Fruit fly (Drosophila melanogaster): ENCODE measurements around the gene RecQ5.

RecQ5 gene

dm6 chr3L:14672387-14673110 lies 40.7 kb upstream of the RecQ5 start, which contains the start of the genes CG43121 and ome (continued):
- TF ChIP-seq CG10431 (GFP tag; optimal IDR thresholded peaks at IDR 0.05) (no peak), Nf-YA (GFP tag; IDR thresholded peaks at IDR 0.05) (no peak), CG10979 (tag; optimal IDR thresholded peaks at IDR 0.05) (no peak), Fer3 (tag; optimal IDR thresholded peaks at IDR 0.05) (no peak), Eip74EF (GFP tag; optimal IDR thresholded peaks at IDR 0.05) (peak in 1 of 2 experiments; percentile 26), da (GFP tag; optimal IDR thresholded peaks at IDR 0.05) (no peak), nmo (GFP tag; optimal IDR thresholded peaks at IDR 0.05) (no peak), CG11093 (GFP tag; IDR thresholded peaks at IDR 0.05) (no peak), CG2712 (tag; optimal IDR thresholded peaks at IDR 0.05) (no peak), CG30020 (tag; optimal IDR thresholded peaks at IDR 0.05) (no peak), CG5180 (GFP tag; optimal IDR thresholded peaks at IDR 0.05) (peak; percentile 18), D (optimal IDR thresholded peaks at IDR 0.05) (no peak), D (GFP tag; optimal IDR thresholded peaks at IDR 0.05) (no peak), CG7839 (tag; optimal IDR thresholded peaks at IDR 0.05) (peak; percentile 28), BtbVII (GFP tag; optimal IDR thresholded peaks at IDR 0.05) (peak; percentile 40), CG18764 (GFP tag; optimal IDR thresholded peaks at IDR 0.05) (no peak), CG7963 (GFP tag; IDR thresholded peaks at IDR 0.05; ENCODE audit: partially characterized antibody) (no peak), NFAT (GFP tag; IDR thresholded peaks at IDR 0.05) (no peak), Max (GFP tag; optimal IDR thresholded peaks at IDR 0.05) (no peak), gcm2 (GFP tag; optimal IDR thresholded peaks at IDR 0.05) (no peak), luna (GFP tag; optimal IDR thresholded peaks at IDR 0.05) (no peak), HHEX (GFP tag; optimal IDR thresholded peaks at IDR 0.05) (peak; percentile 19), prd (optimal IDR thresholded peaks at IDR 0.05) (no peak), prd (GFP tag; IDR thresholded peaks at IDR 0.05) (no peak), Kr (GFP tag; optimal IDR thresholded peaks at IDR 0.05) (no peak), ash1 (GFP tag; optimal IDR thresholded peaks at IDR 0.05) (no peak), CG4707 (GFP tag; optimal IDR thresholded peaks at IDR 0.05) (no peak), Tbp (GFP tag; optimal IDR thresholded peaks at IDR 0.05) (no peak), ato (GFP tag; IDR thresholded peaks at IDR 0.05; ENCODE audit: partially characterized antibody) (no peak), CG13424 (tag; optimal IDR thresholded peaks at IDR 0.05) (peak; percentile 21), sob (GFP tag; IDR thresholded peaks at IDR 0.05) (peak; percentile 62), ssp (GFP tag; IDR thresholded peaks at IDR 0.05) (no peak), CG42726 (GFP tag; IDR thresholded peaks at IDR 0.05; ENCODE audit: partially characterized antibody) (0 out of 2 replicates have a peak, but pooled peaks have one; percentile 12), CG34376 (GFP tag; optimal IDR thresholded peaks at IDR 0.05) (peak; percentile 52), Ada2b (GFP tag; IDR thresholded peaks at IDR 0.05) (no peak), ham (GFP tag; IDR thresholded peaks at IDR 0.05) (no peak), BEAF-32 (GFP tag; optimal IDR thresholded peaks at IDR 0.05) (no peak), CG4328 (GFP tag; optimal IDR thresholded peaks at IDR 0.05) (peak; percentile 35), tap (tag; optimal IDR thresholded peaks at IDR 0.05) (peak; percentile 35), Xrp1 (GFP tag; IDR thresholded peaks at IDR 0.05) (peak; percentile 29; the same call in 1 of the 2 replicates), stwl (tag; optimal IDR thresholded peaks at IDR 0.05) (no peak), CG9609 (GFP tag; optimal IDR thresholded peaks at IDR 0.05) (no peak), NK7.1 (GFP tag; optimal IDR thresholded peaks at IDR 0.05) (no peak), CG17328 (GFP tag; IDR thresholded peaks at IDR 0.05) (no peak), CrebB (tag; optimal IDR thresholded peaks at IDR 0.05) (peak; percentile 23), br (optimal IDR thresholded peaks at IDR 0.05) (no peak), ac (GFP tag; optimal IDR thresholded peaks at IDR 0.05) (no peak), Drgx (GFP tag; IDR thresholded peaks at IDR 0.05) (peak; percentile 37; the same call in 1 of the 2 replicates), CG11247 (GFP tag; IDR thresholded peaks at IDR 0.05) (no peak), CG14710 (tag; optimal IDR thresholded peaks at IDR 0.05) (no peak)
